Worm (Caenorhabditis elegans): ENCODE measurements around the gene rad-50.

DNA sequence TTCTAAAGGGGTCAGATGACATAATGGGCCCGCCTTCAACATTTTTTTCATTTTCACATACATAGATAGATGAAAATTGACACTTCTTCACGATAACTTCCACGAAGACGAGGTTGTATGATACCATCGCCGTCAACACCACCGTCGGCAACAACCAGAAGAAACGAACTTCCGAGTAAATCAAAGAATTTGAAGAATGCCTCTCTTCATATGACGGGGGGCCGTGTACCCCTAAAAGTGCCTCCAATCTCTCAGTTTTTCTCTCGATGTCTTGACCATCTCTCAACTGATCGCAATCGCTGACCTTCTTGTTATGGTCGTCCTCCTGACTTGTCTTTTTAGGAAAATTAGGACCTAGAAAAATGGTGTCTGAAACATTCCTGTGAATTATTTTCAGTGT is 50.1 kb downstream of the rad-50 start:
- TF ChIP-seq W03F9.2 (tag; optimal IDR thresholded peaks at IDR 0.05) (no peak), him-1 (tag; optimal IDR thresholded peaks at IDR 0.05) (no peak), dao-5 (tag; optimal IDR thresholded peaks at IDR 0.05) (no peak)
